Fruit fly (Drosophila melanogaster): ENCODE results near the gene Pyroxd1.
A peak's percentile ranks its signal among the peaks of the same experiment; 100 is the strongest.

The Pyroxd1 gene

dm6 chr2L:20075234-20075803 is 15.9 kb upstream of the Pyroxd1 start, which contains the start of the genes pr and neb (continued):
- TF ChIP-seq CG7786 (GFP tag; optimal IDR thresholded peaks at IDR 0.05) (no peak), luna (GFP tag; optimal IDR thresholded peaks at IDR 0.05) (no peak), Aef1 (GFP tag; IDR thresholded peaks at IDR 0.05) (peak; percentile 73), ro (GFP tag; IDR thresholded peaks at IDR 0.05) (no peak), Dbx (GFP tag; IDR thresholded peaks at IDR 0.05) (peak; percentile 77), ken (GFP tag; IDR thresholded peaks at IDR 0.05) (peak; percentile 64; the same call in 2 of the 3 replicates), CG33557 (GFP tag; optimal IDR thresholded peaks at IDR 0.05) (peak; percentile 46), CG14860 (GFP tag; IDR thresholded peaks at IDR 0.05; ENCODE audit: partially characterized antibody) (no peak; the same call in 2 of the 3 replicates), psq (GFP tag; optimal IDR thresholded peaks at IDR 0.05) (no peak), CG16863 (GFP tag; optimal IDR thresholded peaks at IDR 0.05) (no peak), al (GFP tag; IDR thresholded peaks at IDR 0.05) (peak; percentile 55), aop (GFP tag; IDR thresholded peaks at IDR 0.05) (no peak), NfI (GFP tag; optimal IDR thresholded peaks at IDR 0.05) (peak; percentile 52), cg (GFP tag; optimal IDR thresholded peaks at IDR 0.05) (no peak), peb (GFP tag; IDR thresholded peaks at IDR 0.05) (no peak), CG14667 (GFP tag; IDR thresholded peaks at IDR 0.05) (no peak), Doc3 (GFP tag; IDR thresholded peaks at IDR 0.05; ENCODE audit: partially characterized antibody) (0 out of 3 replicates have a peak, but pooled peaks have one; percentile 40), CG12299 (tag; optimal IDR thresholded peaks at IDR 0.05) (peak; percentile 36), maf-S (GFP tag; optimal IDR thresholded peaks at IDR 0.05) (peak; percentile 23), CG14050 (GFP tag; IDR thresholded peaks at IDR 0.05) (peak; percentile 63; the same call in 2 of the 3 replicates), CG6854 (GFP tag; optimal IDR thresholded peaks at IDR 0.05) (no peak), wdn (GFP tag; IDR thresholded peaks at IDR 0.05) (peak; percentile 77; the same call in 1 of the 2 replicates), CG17612 (GFP tag; IDR thresholded peaks at IDR 0.05) (no peak), CG11093 (GFP tag; IDR thresholded peaks at IDR 0.05) (no peak), yki (optimal IDR thresholded peaks at IDR 0.05) (no peak), Dll (GFP tag; IDR thresholded peaks at IDR 0.05; ENCODE audit: partially characterized antibody) (peak; percentile 65; the same call in 2 of the 4 replicates), gfzf (GFP tag; optimal IDR thresholded peaks at IDR 0.05) (peak; percentile 13), CG6254 (GFP tag; optimal IDR thresholded peaks at IDR 0.05) (peak; percentile 33), zen2 (GFP tag; IDR thresholded peaks at IDR 0.05; ENCODE audit: partially characterized antibody) (0 out of 3 replicates have a peak, but pooled peaks have one; percentile 38), CG13424 (tag; optimal IDR thresholded peaks at IDR 0.05) (peak; percentile 74), Atf6 (GFP tag; IDR thresholded peaks at IDR 0.05) (peak; percentile 68), CG18619 (GFP tag; optimal IDR thresholded peaks at IDR 0.05) (peak; percentile 36), Hmx (GFP tag; optimal IDR thresholded peaks at IDR 0.05) (no peak), CG14965 (GFP tag; optimal IDR thresholded peaks at IDR 0.05; ENCODE audit: borderline replicate concordance) (no peak), ac (GFP tag; optimal IDR thresholded peaks at IDR 0.05) (no peak), Scr (GFP tag; IDR thresholded peaks at IDR 0.05; ENCODE audit: partially characterized antibody) (peak; percentile 52; the same call in 1 of the 2 replicates), Oaz (GFP tag; IDR thresholded peaks at IDR 0.05) (peak; percentile 33; the same call in 1 of the 2 replicates), corto (GFP tag; optimal IDR thresholded peaks at IDR 0.05) (no peak), bbx (GFP tag; IDR thresholded peaks at IDR 0.05; ENCODE audit: partially characterized antibody) (no peak; the same call in 1 of the 2 replicates), CG34376 (GFP tag; optimal IDR thresholded peaks at IDR 0.05) (no peak), CG1024 (GFP tag; IDR thresholded peaks at IDR 0.05) (no peak), CkIIα-i1 (GFP tag; IDR thresholded peaks at IDR 0.05) (no peak), Atf3 (GFP tag; optimal IDR thresholded peaks at IDR 0.05) (no peak), Spps (tag; optimal IDR thresholded peaks at IDR 0.05) (no peak), CG10431 (GFP tag; optimal IDR thresholded peaks at IDR 0.05) (no peak), Xrp1 (GFP tag; IDR thresholded peaks at IDR 0.05) (no peak), CG4820 (GFP tag; optimal IDR thresholded peaks at IDR 0.05) (peak; percentile 56), CG17568 (GFP tag; optimal IDR thresholded peaks at IDR 0.05) (no peak), CG12104 (GFP tag; optimal IDR thresholded peaks at IDR 0.05) (peak; percentile 67), jigr1 (GFP tag; IDR thresholded peaks at IDR 0.05) (no peak)
